Worm (Caenorhabditis elegans) whole organism, early embryonic: ENCODE results near the gene srt-37.

ENCODE experiments used
- ama-1 ChIP-seq: fragments of 150-350 bp; optimal IDR thresholded peaks from 2 replicates; lab custom pipeline; 2014
- flt-1 ChIP-seq: fragments of 200-800 bp; sonication (Bioruptor generic); IDR thresholded peaks from 2 replicates; pipeline ENCODE4 v1.3.6; 2022; ENCODE audit warnings: missing genetic modification characterization, missing compliant biosample characterization
- hmbx-1 ChIP-seq: sonication (generic microtip); optimal IDR thresholded peaks from 2 replicates; lab custom pipeline; 2016; ENCODE audit warnings: mild to moderate bottlenecking, missing genetic modification characterization, missing compliant biosample characterization
- hmg-4 ChIP-seq: fragments of 200-800 bp; sonication (Bioruptor generic); optimal IDR thresholded peaks from 2 replicates; lab custom pipeline; 2018; ENCODE audit warnings: mild to moderate bottlenecking, missing genetic modification characterization, missing compliant biosample characterization
- sea-1 ChIP-seq: fragments of 200-800 bp; sonication (Bioruptor generic); conservative IDR thresholded peaks from 2 replicates; pipeline ENCODE4 v1.3.6; 2022; ENCODE audit warnings: missing genetic modification characterization, missing compliant biosample characterization
- tbx-11 ChIP-seq: fragments of 200-800 bp; sonication (Bioruptor generic); IDR thresholded peaks from 2 replicates; pipeline ENCODE4 v1.3.6; 2022; ENCODE audit warnings: missing genetic modification characterization, missing compliant biosample characterization

DNA sequence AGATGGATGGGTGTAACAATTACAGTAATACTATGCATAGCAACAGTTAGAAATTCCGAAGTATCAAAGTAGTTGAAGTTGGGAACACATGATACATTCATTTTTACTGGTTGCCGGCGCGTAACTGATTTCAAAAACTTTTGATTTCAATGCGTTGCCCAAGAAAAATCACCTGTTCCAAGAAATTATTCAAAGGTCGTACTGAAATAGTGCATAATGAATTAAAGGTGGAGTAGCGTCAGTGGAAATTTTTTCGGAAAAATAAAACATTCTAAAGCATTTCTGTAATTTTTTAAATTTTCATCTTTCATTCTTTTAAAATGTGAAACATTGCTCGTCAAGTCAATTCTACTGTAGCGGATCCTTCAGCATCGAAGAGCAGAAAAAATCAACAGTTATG lies 41.3 kb downstream of the srt-37 start, which contains the start of gene srh-204:
- TF ChIP-seq ama-1 (lab: Kevin White, UChicago) = no peak
- no peak for TF ChIP-seq flt-1 (GFP tag; lab: Robert Waterston, UW)
- TF ChIP-seq hmbx-1 = no peak
- TF ChIP-seq hmg-4 (GFP tag; lab: Kevin White, UChicago) = no peak
- no peak for TF ChIP-seq sea-1
- no peak for TF ChIP-seq tbx-11
